Fruit fly (Drosophila melanogaster) whole organism, adult: Measurements from ENCODE around the gene CG6163.
A peak's percentile ranks its signal among the peaks of the same experiment; 100 is the strongest.

ENCODE experiments used
- CG11617 ChIP-seq: fragments of 200-800 bp; sonication (Bioruptor generic); optimal IDR thresholded peaks from 2 replicates; lab custom pipeline; 2017; ENCODE audit warnings: mild to moderate bottlenecking, missing biosample characterization, missing genetic modification reagents, missing genetic modification characterization
- CG12768 ChIP-seq: fragments of 200-800 bp; sonication (Bioruptor generic); optimal IDR thresholded peaks from 2 replicates; lab custom pipeline; 2017; ENCODE audit warnings: missing biosample characterization, missing genetic modification characterization, mild to moderate bottlenecking, moderate library complexity, missing genetic modification reagents
- CG14711 ChIP-seq: fragments of 200-800 bp; sonication (Bioruptor generic); optimal IDR thresholded peaks from 2 replicates; lab custom pipeline; 2018; ENCODE audit warnings: missing biosample characterization, mild to moderate bottlenecking, missing genetic modification characterization, moderate library complexity
- CG1620 ChIP-seq: fragments of 200-800 bp; sonication (Bioruptor generic); optimal IDR thresholded peaks from 2 replicates; lab custom pipeline; 2016; ENCODE audit warnings: missing biosample characterization, missing genetic modification characterization
- CG33017 ChIP-seq: fragments of 200-800 bp; sonication (Bioruptor generic); optimal IDR thresholded peaks from 2 replicates; lab custom pipeline; 2018; ENCODE audit warnings: missing biosample characterization, mild to moderate bottlenecking, missing genetic modification characterization, moderate library complexity
- CG5204 ChIP-seq: fragments of 200-800 bp; sonication (Bioruptor generic); optimal IDR thresholded peaks from 2 replicates; lab custom pipeline; 2016; ENCODE audit warnings: missing biosample characterization, missing genetic modification characterization
- CG7045 ChIP-seq: fragments of 200-800 bp; sonication (Bioruptor generic); optimal IDR thresholded peaks from 2 replicates; lab custom pipeline; 2017; ENCODE audit warnings: missing biosample characterization, mild to moderate bottlenecking, missing genetic modification characterization
- CG7101 ChIP-seq: fragments of 200-800 bp; sonication (Bioruptor generic); optimal IDR thresholded peaks from 2 replicates; lab custom pipeline; 2018; ENCODE audit warnings: missing biosample characterization, mild to moderate bottlenecking, missing genetic modification characterization, moderate library complexity
- Clk ChIP-seq: fragments of 200-800 bp; sonication (Bioruptor generic); optimal IDR thresholded peaks from 2 replicates; lab custom pipeline; 2017; ENCODE audit warnings: missing biosample characterization, missing genetic modification characterization
- Crg-1 ChIP-seq: fragments of 200-800 bp; sonication (Bioruptor generic); optimal IDR thresholded peaks from 2 replicates; lab custom pipeline; 2016; ENCODE audit warnings: missing biosample characterization, missing genetic modification characterization
- Hr96 ChIP-seq: fragments of 200-800 bp; sonication (Bioruptor generic); optimal IDR thresholded peaks from 2 replicates; lab custom pipeline; 2016; ENCODE audit warnings: missing biosample characterization, missing genetic modification characterization
- Mnt ChIP-seq: fragments of 200-800 bp; sonication (Bioruptor generic); optimal IDR thresholded peaks from 2 replicates; lab custom pipeline; 2016; ENCODE audit warnings: missing biosample characterization, mild to moderate bottlenecking, missing genetic modification characterization
- bab1 ChIP-seq: fragments of 200-800 bp; sonication (Bioruptor generic); optimal IDR thresholded peaks from 3 replicates; lab custom pipeline; 2019; ENCODE audit warnings: missing biosample characterization, mild to moderate bottlenecking, missing genetic modification characterization, moderate library complexity
- cic ChIP-seq: fragments of 200-800 bp; sonication (Bioruptor generic); optimal IDR thresholded peaks from 2 replicates; lab custom pipeline; 2017; ENCODE audit warnings: missing biosample characterization, mild to moderate bottlenecking, missing genetic modification characterization, moderate library complexity
- cnc ChIP-seq, 2 experiments: fragments of >200 bp; optimal IDR thresholded peaks; 2 replicates each; lab custom pipeline; 2017
- kay ChIP-seq: fragments of 200-800 bp; sonication (Bioruptor generic); peaks from one replicate; lab custom pipeline; 2016; ENCODE audit warnings: missing biosample characterization, missing genetic modification characterization, borderline replicate concordance
- ovo ChIP-seq: fragments of 200-800 bp; sonication (Bioruptor generic); optimal IDR thresholded peaks from 2 replicates; lab custom pipeline; 2016; ENCODE audit warnings: missing biosample characterization, missing genetic modification characterization
- pad ChIP-seq: fragments of 200-800 bp; sonication (Bioruptor generic); optimal IDR thresholded peaks from 3 replicates; lab custom pipeline; 2017; ENCODE audit warnings: missing biosample characterization, missing genetic modification characterization, mild to moderate bottlenecking, moderate library complexity, missing genetic modification reagents
- tj ChIP-seq: fragments of 200-800 bp; sonication (Bioruptor generic); optimal IDR thresholded peaks from 3 replicates; lab custom pipeline; 2017; ENCODE audit warnings: missing biosample characterization, mild to moderate bottlenecking, missing genetic modification characterization, moderate library complexity
- toe ChIP-seq: fragments of 200-800 bp; sonication (Bioruptor generic); optimal IDR thresholded peaks from 2 replicates; lab custom pipeline; 2016; ENCODE audit warnings: missing biosample characterization, missing genetic modification characterization

CG6163 gene

dm6 chr3L:11328015-11328680 is 36.5 kb downstream of the CG6163 start:
- no peak for TF ChIP-seq CG11617 (GFP tag; lab: Kevin White, UChicago)
- no peak for TF ChIP-seq pad
- TF ChIP-seq Clk (GFP tag; lab: Kevin White, UChicago), result no peak
- TF ChIP-seq ovo (GFP tag; lab: Kevin White, UChicago), result no peak
- TF ChIP-seq CG33017, result no peak
- no peak for TF ChIP-seq Hr96 (GFP tag; lab: Kevin White, UChicago)
- no peak for TF ChIP-seq CG5204 (GFP tag; lab: Kevin White, UChicago)
- no peak for TF ChIP-seq CG1620 (GFP tag; lab: Kevin White, UChicago)
- no peak for TF ChIP-seq kay (GFP tag; lab: Kevin White, UChicago)
- no peak for TF ChIP-seq CG12768 (GFP tag; lab: Kevin White, UChicago)

dm6 chr3L:11325671-11326306 is 38.9 kb downstream of the CG6163 start:
- no peak for TF ChIP-seq ovo (GFP tag; lab: Kevin White, UChicago)
- no peak for TF ChIP-seq CG33017
- no peak for TF ChIP-seq cic
- TF ChIP-seq pad, result peak; percentile 3
- peak; percentile 22 for TF ChIP-seq toe
- no peak for TF ChIP-seq Clk (GFP tag; lab: Kevin White, UChicago)
- TF ChIP-seq CG1620 (GFP tag; lab: Kevin White, UChicago), result peak; percentile 60
- peak; percentile 72 for TF ChIP-seq bab1 (GFP tag; lab: Kevin White, UChicago)
- no peak for TF ChIP-seq cnc (optimal IDR thresholded peaks at IDR 0.05; lab: Kevin White, UChicago)
- TF ChIP-seq Hr96 (GFP tag; lab: Kevin White, UChicago), result peak; percentile 59
- peak; percentile 79 for TF ChIP-seq tj (GFP tag; lab: Kevin White, UChicago)
- peak; percentile 42 for TF ChIP-seq CG5204 (GFP tag; lab: Kevin White, UChicago)
- TF ChIP-seq CG14711, result peak; percentile 32
- TF ChIP-seq CG7045, result peak; percentile 52
- TF ChIP-seq Crg-1 (GFP tag; lab: Kevin White, UChicago), result peak; percentile 41
- TF ChIP-seq CG7101, result peak; percentile 57
- peak; percentile 44 for TF ChIP-seq CG11617 (GFP tag; lab: Kevin White, UChicago)

dm6 chr3L:11324549-11325015 is 40.1 kb downstream of the CG6163 start:
- TF ChIP-seq cnc (optimal IDR thresholded peaks at IDR 0.05; lab: Kevin White, UChicago) (no peak), toe (no peak), CG1620 (GFP tag; lab: Kevin White, UChicago) (no peak), CG33017 (no peak), pad (no peak), Mnt (no peak), CG11617 (GFP tag; lab: Kevin White, UChicago) (no peak), tj (GFP tag; lab: Kevin White, UChicago) (peak; percentile 30), CG7101 (no peak)

- TF ChIP-seq cnc (optimal IDR thresholded peaks at IDR 0.05; lab: Kevin White, UChicago) (no peak), cic (no peak), Crg-1 (GFP tag; lab: Kevin White, UChicago) (no peak), CG1620 (GFP tag; lab: Kevin White, UChicago) (no peak), CG11617 (GFP tag; lab: Kevin White, UChicago) (no peak), kay (GFP tag; lab: Kevin White, UChicago) (no peak), pad (no peak), Hr96 (GFP tag; lab: Kevin White, UChicago) (no peak), Mnt (no peak), bab1 (GFP tag; lab: Kevin White, UChicago) (no peak), Clk (GFP tag; lab: Kevin White, UChicago) (no peak), CG5204 (GFP tag; lab: Kevin White, UChicago) (no peak), CG14711 (no peak), toe (no peak), CG33017 (no peak), ovo (GFP tag; lab: Kevin White, UChicago) (no peak), CG12768 (GFP tag; lab: Kevin White, UChicago) (no peak), tj (GFP tag; lab: Kevin White, UChicago) (no peak)
Observed at dm6 chr3L:11323896-11324278, 40.8 kb downstream of the CG6163 start.

dm6 chr3L:11323221-11323895 is 41.3 kb downstream of the CG6163 start:
- TF ChIP-seq ovo (GFP tag; lab: Kevin White, UChicago) (no peak), cic (no peak), Hr96 (GFP tag; lab: Kevin White, UChicago) (no peak), bab1 (GFP tag; lab: Kevin White, UChicago) (no peak), CG7101 (no peak), CG5204 (GFP tag; lab: Kevin White, UChicago) (no peak), Mnt (no peak), Clk (GFP tag; lab: Kevin White, UChicago) (no peak), cnc (optimal IDR thresholded peaks at IDR 0.05; lab: Kevin White, UChicago) (no peak), tj (GFP tag; lab: Kevin White, UChicago) (no peak), toe (no peak), kay (GFP tag; lab: Kevin White, UChicago) (no peak)
